Fruit fly (Drosophila melanogaster): Measurements from ENCODE around the gene Sod1.

The Sod1 gene

dm6 chr3L:11089805-11090440 is 23.6 kb downstream of the Sod1 start (continued):
- peak; percentile 35 for TF ChIP-seq Dip3 (GFP tag; optimal IDR thresholded peaks at IDR 0.05)
- TF ChIP-seq tna (GFP tag; IDR thresholded peaks at IDR 0.05; ENCODE audit: partially characterized antibody), result no peak
- 0 out of 3 replicates have a peak, but pooled peaks have one; percentile 37 for TF ChIP-seq CG2889 (GFP tag; IDR thresholded peaks at IDR 0.05)
- TF ChIP-seq ERR (GFP tag; optimal IDR thresholded peaks at IDR 0.05), result no peak
- TF ChIP-seq usp (GFP tag; optimal IDR thresholded peaks at IDR 0.05), result no peak
- TF ChIP-seq nom (GFP tag; optimal IDR thresholded peaks at IDR 0.05), result no peak
- peak; percentile 4; the same call in 1 of the 2 replicates for TF ChIP-seq dimm (GFP tag; IDR thresholded peaks at IDR 0.05)
- TF ChIP-seq CG1233 (GFP tag; optimal IDR thresholded peaks at IDR 0.05), result peak; percentile 85
- TF ChIP-seq CG7928 (GFP tag; optimal IDR thresholded peaks at IDR 0.05), result peak; percentile 14
- no peak for TF ChIP-seq ken (GFP tag; IDR thresholded peaks at IDR 0.05)
- TF ChIP-seq CG10147 (GFP tag; optimal IDR thresholded peaks at IDR 0.05), result peak; percentile 88

dm6 chr3L:11085810-11086209 is 27.7 kb downstream of the Sod1 start:
- TF ChIP-seq bowl (GFP tag; IDR thresholded peaks at IDR 0.05) (no peak), CG15479 (GFP tag; optimal IDR thresholded peaks at IDR 0.05) (peak; percentile 48), cg (GFP tag; optimal IDR thresholded peaks at IDR 0.05) (peak; percentile 46), CG4730 (GFP tag; IDR thresholded peaks at IDR 0.05) (no peak), grn (GFP tag; optimal IDR thresholded peaks at IDR 0.05) (no peak), CG4424 (GFP tag; optimal IDR thresholded peaks at IDR 0.05) (no peak), lmd (GFP tag; IDR thresholded peaks at IDR 0.05) (no peak), CG11398 (GFP tag; optimal IDR thresholded peaks at IDR 0.05) (no peak), gsb-n (tag; optimal IDR thresholded peaks at IDR 0.05) (peak; percentile 20), wek (GFP tag; optimal IDR thresholded peaks at IDR 0.05) (peak; percentile 28), ttk (GFP tag; IDR thresholded peaks at IDR 0.05) (no peak), D19B (GFP tag; optimal IDR thresholded peaks at IDR 0.05) (peak; percentile 74), amos (GFP tag; IDR thresholded peaks at IDR 0.05; ENCODE audit: partially characterized antibody) (no peak), Hey (tag; optimal IDR thresholded peaks at IDR 0.05) (peak; percentile 99), Pdp1 (GFP tag; optimal IDR thresholded peaks at IDR 0.05) (peak in 1 of 2 experiments; percentile 38), GATAe (GFP tag; conservative IDR thresholded peaks at IDR 0.05) (no peak), toy (GFP tag; IDR thresholded peaks at IDR 0.05) (no peak), crc (GFP tag; optimal IDR thresholded peaks at IDR 0.05) (no peak), scrt (GFP tag; optimal IDR thresholded peaks at IDR 0.05) (no peak), CkIIα-i1 (GFP tag; IDR thresholded peaks at IDR 0.05) (no peak), CG1603 (tag; optimal IDR thresholded peaks at IDR 0.05) (peak; percentile 10), p53 (GFP tag; optimal IDR thresholded peaks at IDR 0.05) (no peak), twi (tag; optimal IDR thresholded peaks at IDR 0.05) (peak; percentile 80), vfl (GFP tag; optimal IDR thresholded peaks at IDR 0.05) (no peak), Bdp1 (GFP tag; optimal IDR thresholded peaks at IDR 0.05) (no peak), fd3F (GFP tag; optimal IDR thresholded peaks at IDR 0.05) (peak; percentile 4), so (GFP tag; IDR thresholded peaks at IDR 0.05) (0 out of 3 replicates have a peak, but pooled peaks have one; percentile 31), CG2678 (tag; optimal IDR thresholded peaks at IDR 0.05) (peak; percentile 4), Sry-β (GFP tag; optimal IDR thresholded peaks at IDR 0.05) (no peak), nmo (GFP tag; optimal IDR thresholded peaks at IDR 0.05) (no peak), mirr (GFP tag; optimal IDR thresholded peaks at IDR 0.05) (peak; percentile 80), CG6791 (GFP tag; IDR thresholded peaks at IDR 0.05; ENCODE audit: partially characterized antibody) (no peak), CG6813 (GFP tag; optimal IDR thresholded peaks at IDR 0.05) (peak; percentile 41), bigmax (GFP tag; optimal IDR thresholded peaks at IDR 0.05) (peak; percentile 63), exex (tag; optimal IDR thresholded peaks at IDR 0.05) (peak; percentile 54), CG34422 (GFP tag; IDR thresholded peaks at IDR 0.05) (0 out of 3 replicates have a peak, but pooled peaks have one; percentile 30), CG6765 (GFP tag; optimal IDR thresholded peaks at IDR 0.05) (no peak), gcm (GFP tag; optimal IDR thresholded peaks at IDR 0.05) (no peak)

Measured in whole organism, embryonic.